Fruit fly (Drosophila melanogaster) whole organism, embryonic: ENCODE measurements around the gene CheB38c.

Experiments
- Awh ChIP-seq: fragments of 200-800 bp; sonication (Bioruptor generic); IDR thresholded peaks from 2 replicates; pipeline ENCODE4, ENCODE4 v1.3.6; 2022; ENCODE audit warnings: missing biosample characterization, missing genetic modification characterization
- CG10267 ChIP-seq: fragments of 200-800 bp; sonication (Bioruptor generic); optimal IDR thresholded peaks from 2 replicates; lab custom pipeline; 2018; ENCODE audit warnings: missing biosample characterization, mild to moderate bottlenecking, missing genetic modification characterization, moderate library complexity
- CG10543 ChIP-seq: fragments of 200-800 bp; sonication (Bioruptor generic); optimal IDR thresholded peaks from 3 replicates; lab custom pipeline; 2017; ENCODE audit warnings: missing biosample characterization, mild to moderate bottlenecking, missing genetic modification characterization, moderate library complexity
- CG11456 ChIP-seq: fragments of 200-800 bp; sonication (Bioruptor generic); IDR thresholded peaks from 3 replicates; pipeline ENCODE4 v1.3.6; 2022; ENCODE audit warnings: missing biosample characterization, missing genetic modification characterization
- CG15601 ChIP-seq: fragments of 200-800 bp; sonication (Bioruptor generic); optimal IDR thresholded peaks from 3 replicates; lab custom pipeline; 2019; ENCODE audit warnings: missing biosample characterization, mild to moderate bottlenecking, missing genetic modification characterization, moderate library complexity
- CG16779 ChIP-seq: fragments of 200-800 bp; sonication (Bioruptor generic); IDR thresholded peaks from 2 replicates; pipeline ENCODE4 v1.3.6; 2022; ENCODE audit warnings: missing biosample characterization, missing genetic modification characterization
- CG18262 ChIP-seq: fragments of 200-800 bp; optimal IDR thresholded peaks from 3 replicates; lab custom pipeline; 2019; ENCODE audit warnings: missing biosample characterization, mild to moderate bottlenecking, missing genetic modification characterization, moderate library complexity
- CG2120 ChIP-seq: fragments of 200-800 bp; sonication (Bioruptor generic); optimal IDR thresholded peaks from 3 replicates; lab custom pipeline; 2016; ENCODE audit warnings: missing biosample characterization, missing genetic modification characterization
- CG2199 ChIP-seq: fragments of 200-800 bp; sonication (Bioruptor generic); IDR thresholded peaks from 3 replicates; pipeline ENCODE4 v1.3.6; 2022; ENCODE audit warnings: missing biosample characterization, missing genetic modification characterization
- CG4707 ChIP-seq: fragments of 200-800 bp; sonication (Bioruptor generic); optimal IDR thresholded peaks from 2 replicates; lab custom pipeline; 2018; ENCODE audit warnings: missing biosample characterization, mild to moderate bottlenecking, missing genetic modification characterization, moderate library complexity
- CG4854 ChIP-seq: fragments of 200-800 bp; sonication (Bioruptor generic); optimal IDR thresholded peaks from 2 replicates; lab custom pipeline; 2016; ENCODE audit warnings: missing biosample characterization, missing genetic modification characterization, inconsistent platforms
- CG6791 ChIP-seq: fragments of 200-800 bp; sonication (Bioruptor generic); IDR thresholded peaks from 3 replicates; pipeline ENCODE4 v1.3.6; 2022; ENCODE audit warnings: missing biosample characterization, missing genetic modification characterization; ENCODE audit not compliant: partially characterized antibody
- CHES-1-like ChIP-seq: fragments of 200-800 bp; sonication (Bioruptor generic); optimal IDR thresholded peaks from 2 replicates; lab custom pipeline; 2016; ENCODE audit warnings: missing biosample characterization, missing genetic modification characterization
- CoRest ChIP-seq: fragments of 200-800 bp; sonication (Bioruptor generic); optimal IDR thresholded peaks from 3 replicates; lab custom pipeline; 2018; ENCODE audit warnings: missing biosample characterization, mild to moderate bottlenecking, missing genetic modification characterization, moderate library complexity
- Dbx ChIP-seq: fragments of 200-800 bp; sonication (Bioruptor generic); IDR thresholded peaks from 3 replicates; pipeline ENCODE4 v1.3.6; 2022; ENCODE audit warnings: missing biosample characterization, missing genetic modification characterization
- Dek ChIP-seq: fragments of 200-800 bp; sonication (Bioruptor generic); optimal IDR thresholded peaks from 3 replicates; lab custom pipeline; 2019; ENCODE audit warnings: missing biosample characterization, mild to moderate bottlenecking, missing genetic modification characterization, moderate library complexity
- Fer1 ChIP-seq: fragments of 200-800 bp; sonication (Bioruptor generic); optimal IDR thresholded peaks from 2 replicates; lab custom pipeline; 2017; ENCODE audit warnings: missing biosample characterization, mild to moderate bottlenecking, missing genetic modification characterization
- Fer3 ChIP-seq: fragments of 200-800 bp; sonication (Bioruptor generic); optimal IDR thresholded peaks from 2 replicates; lab custom pipeline; 2018; ENCODE audit warnings: missing biosample characterization, mild to moderate bottlenecking, missing genetic modification characterization, moderate library complexity
- Hmr ChIP-seq: fragments of 200-800 bp; sonication (Bioruptor generic); optimal IDR thresholded peaks from 3 replicates; lab custom pipeline; 2017; ENCODE audit warnings: mild to moderate bottlenecking, missing biosample characterization, missing genetic modification reagents, missing genetic modification characterization
- Lhr ChIP-seq: fragments of 200-800 bp; sonication (Bioruptor generic); optimal IDR thresholded peaks from 3 replicates; lab custom pipeline; 2017; ENCODE audit warnings: mild to moderate bottlenecking, missing biosample characterization, missing genetic modification reagents, missing genetic modification characterization
- MBD-R2 ChIP-seq: fragments of 200-800 bp; sonication (Bioruptor generic); IDR thresholded peaks from 2 replicates; pipeline ENCODE4 v1.3.6; 2022; ENCODE audit warnings: missing biosample characterization, missing genetic modification characterization
- Med ChIP-seq: fragments of 200-800 bp; sonication (Bioruptor generic); peaks from one replicate; lab custom pipeline; 2016; ENCODE audit warnings: missing biosample characterization, missing genetic modification characterization, mild to moderate bottlenecking, inconsistent platforms, moderate library complexity
- Optix ChIP-seq: fragments of 200-800 bp; sonication (Bioruptor generic); IDR thresholded peaks from 3 replicates; pipeline ENCODE4 v1.3.6; 2022; ENCODE audit warnings: missing biosample characterization, missing genetic modification characterization
- Sox102F ChIP-seq: fragments of 200-800 bp; sonication (Bioruptor generic); optimal IDR thresholded peaks from 2 replicates; lab custom pipeline; 2018; ENCODE audit warnings: missing biosample characterization, mild to moderate bottlenecking, missing genetic modification characterization, moderate library complexity
- Sry-δ ChIP-seq: fragments of 200-800 bp; sonication (Bioruptor generic); optimal IDR thresholded peaks from 2 replicates; lab custom pipeline; 2016; ENCODE audit warnings: missing biosample characterization, missing genetic modification characterization
- caup ChIP-seq: fragments of 200-800 bp; sonication (Bioruptor generic); optimal IDR thresholded peaks from 3 replicates; lab custom pipeline; 2017; ENCODE audit warnings: missing biosample characterization, mild to moderate bottlenecking, missing genetic modification characterization, moderate library complexity; ENCODE audit not compliant: severe bottlenecking
- chif ChIP-seq, 2 experiments: fragments of 200-800 bp; sonication (Bioruptor generic); optimal IDR thresholded peaks; 3 replicates each; lab custom pipeline; 2016; ENCODE audit warnings: missing biosample characterization in 2 of 2, missing genetic modification characterization in 2 of 2
- chinmo ChIP-seq: fragments of 200-800 bp; sonication (Bioruptor generic); IDR thresholded peaks from 4 replicates; pipeline ENCODE4 v1.3.6; 2022; ENCODE audit warnings: missing biosample characterization, missing genetic modification characterization; ENCODE audit not compliant: partially characterized antibody
- ci ChIP-seq: fragments of 200-800 bp; sonication (Bioruptor generic); IDR thresholded peaks from 3 replicates; pipeline ENCODE4 v1.3.6; 2022; ENCODE audit warnings: missing biosample characterization, missing genetic modification characterization
- cwo ChIP-seq: fragments of 200-800 bp; sonication (Bioruptor generic); optimal IDR thresholded peaks from 3 replicates; lab custom pipeline; 2017; ENCODE audit warnings: missing biosample characterization, missing genetic modification characterization, mild to moderate bottlenecking, moderate library complexity, missing genetic modification reagents
- dmrt99B ChIP-seq: fragments of 200-800 bp; sonication (Bioruptor generic); optimal IDR thresholded peaks from 2 replicates; lab custom pipeline; 2018; ENCODE audit warnings: missing biosample characterization, mild to moderate bottlenecking, missing genetic modification characterization, moderate library complexity
- dysf ChIP-seq: fragments of 200-800 bp; sonication (Bioruptor generic); IDR thresholded peaks from 3 replicates; pipeline ENCODE4 v1.3.6; 2022; ENCODE audit warnings: missing biosample characterization, missing genetic modification characterization
- emc ChIP-seq: fragments of 200-800 bp; sonication (Bioruptor generic); optimal IDR thresholded peaks from 2 replicates; lab custom pipeline; 2016; ENCODE audit warnings: missing biosample characterization, missing genetic modification characterization
- hb ChIP-seq: fragments of 200-800 bp; sonication (Bioruptor generic); IDR thresholded peaks from 3 replicates; pipeline ENCODE4 v1.3.6; 2022; ENCODE audit warnings: missing biosample characterization, missing genetic modification characterization; ENCODE audit not compliant: partially characterized antibody
- her ChIP-seq: fragments of 200-800 bp; sonication (Bioruptor generic); optimal IDR thresholded peaks from 2 replicates; lab custom pipeline; 2016; ENCODE audit warnings: missing biosample characterization, missing genetic modification characterization
- jumu ChIP-seq: fragments of 200-800 bp; sonication (Bioruptor generic); optimal IDR thresholded peaks from 3 replicates; lab custom pipeline; 2016; ENCODE audit warnings: missing biosample characterization, missing genetic modification characterization
- kah ChIP-seq: fragments of 200-800 bp; sonication (Bioruptor generic); optimal IDR thresholded peaks from 2 replicates; lab custom pipeline; 2018; ENCODE audit warnings: missing biosample characterization, mild to moderate bottlenecking, missing genetic modification characterization
- lab ChIP-seq: fragments of 200-800 bp; sonication (Bioruptor generic); optimal IDR thresholded peaks from 3 replicates; lab custom pipeline; 2017; ENCODE audit warnings: missing biosample characterization, missing genetic modification characterization, mild to moderate bottlenecking, moderate library complexity, missing genetic modification reagents
- nau ChIP-seq: fragments of 200-800 bp; sonication (Bioruptor generic); optimal IDR thresholded peaks from 3 replicates; lab custom pipeline; 2017; ENCODE audit warnings: missing biosample characterization, mild to moderate bottlenecking, missing genetic modification characterization, missing genetic modification reagents
- nom ChIP-seq: fragments of 200-800 bp; sonication (Bioruptor generic); optimal IDR thresholded peaks from 2 replicates; lab custom pipeline; 2017; ENCODE audit warnings: missing biosample characterization, missing genetic modification characterization, mild to moderate bottlenecking, moderate library complexity, missing genetic modification reagents
- pho ChIP-seq: fragments of 200-800 bp; sonication (Bioruptor generic); optimal IDR thresholded peaks from 2 replicates; lab custom pipeline; 2016; ENCODE audit warnings: missing biosample characterization, missing genetic modification characterization
- psq ChIP-seq: fragments of 200-800 bp; sonication (Bioruptor generic); optimal IDR thresholded peaks from 2 replicates; lab custom pipeline; 2017; ENCODE audit warnings: missing biosample characterization, missing genetic modification characterization
- repo ChIP-seq: fragments of 200-800 bp; sonication (Bioruptor generic); optimal IDR thresholded peaks from 2 replicates; lab custom pipeline; 2016; ENCODE audit warnings: missing biosample characterization, missing genetic modification characterization
- sob ChIP-seq: fragments of 200-800 bp; sonication (Bioruptor generic); IDR thresholded peaks from 2 replicates; pipeline ENCODE4 v1.3.6; 2022; ENCODE audit warnings: missing biosample characterization, missing genetic modification characterization
- tgo ChIP-seq: fragments of 200-800 bp; sonication (Bioruptor generic); IDR thresholded peaks from 3 replicates; pipeline ENCODE4 v1.3.6; 2022; ENCODE audit warnings: missing biosample characterization, missing genetic modification characterization
- unpg ChIP-seq: fragments of 200-800 bp; sonication (Bioruptor generic); optimal IDR thresholded peaks from 3 replicates; lab custom pipeline; 2018; ENCODE audit warnings: missing biosample characterization, mild to moderate bottlenecking, missing genetic modification characterization, moderate library complexity
- wek ChIP-seq: fragments of 200-800 bp; sonication (Bioruptor generic); optimal IDR thresholded peaks from 3 replicates; lab custom pipeline; 2018; ENCODE audit warnings: missing biosample characterization, mild to moderate bottlenecking, missing genetic modification characterization, moderate library complexity
- zfh1 ChIP-seq: fragments of 200-800 bp; sonication (Bioruptor generic); IDR thresholded peaks from 3 replicates; pipeline ENCODE4 v1.3.6; 2022; ENCODE audit warnings: missing biosample characterization, missing genetic modification characterization

The CheB38c gene

dm6 chr2L:20798351-20798777, 22.3 kb downstream of the CheB38c start (continued):
- no peak for TF ChIP-seq Hmr (GFP tag; lab: Kevin White, UChicago)
- TF ChIP-seq Med = peak; percentile 53
- TF ChIP-seq nom (GFP tag; lab: Kevin White, UChicago) = peak; percentile 62
- TF ChIP-seq Optix (GFP tag; lab: Robert Waterston, UW) = no peak
- TF ChIP-seq CG2199 (GFP tag; lab: Robert Waterston, UW) = no peak
- no peak for TF ChIP-seq MBD-R2 (GFP tag; lab: Robert Waterston, UW)
- TF ChIP-seq CG4707 (GFP tag; lab: Kevin White, UChicago) = no peak

dm6 chr2L:20797515-20797847, 23.2 kb downstream of the CheB38c start, which contains the start of gene CG9328:
TSS of gene CG9328 (plus strand) at chr2L:20797715.
- TF ChIP-seq dysf (GFP tag; lab: Robert Waterston, UW) (no peak; the same call in 1 of the 3 replicates), caup (GFP tag; lab: Kevin White, UChicago) (peak; percentile 53), CG6791 (GFP tag; lab: Robert Waterston, UW) (peak; percentile 63; the same call in 2 of the 3 replicates), CG15601 (tag; lab: Kevin White, UChicago) (peak; percentile 0), sob (peak; percentile 44; the same call in 1 of the 2 replicates), CoRest (peak; percentile 37), emc (no peak), CG4854 (GFP tag; lab: Kevin White, UChicago) (peak; percentile 35), CG11456 (peak; percentile 29; the same call in 1 of the 3 replicates), cwo (GFP tag; lab: Kevin White, UChicago) (peak; percentile 40), Fer1 (peak; percentile 35), CG2120 (GFP tag; lab: Kevin White, UChicago) (peak; percentile 57), nau (GFP tag; lab: Kevin White, UChicago) (no peak), CG16779 (GFP tag; lab: Robert Waterston, UW) (no peak; the same call in 1 of the 2 replicates), lab (peak; percentile 71), CG10267 (tag; lab: Kevin White, UChicago) (peak; percentile 49), Lhr (peak; percentile 33), chinmo (GFP tag; lab: Robert Waterston, UW) (peak; percentile 90; the same call in 2 of the 4 replicates), dmrt99B (peak; percentile 45), tgo (GFP tag; lab: Robert Waterston, UW) (no peak), jumu (peak; percentile 14), Dbx (GFP tag; lab: Robert Waterston, UW) (peak; percentile 63; the same call in 2 of the 3 replicates), unpg (peak; percentile 46), CG10543 (GFP tag; lab: Kevin White, UChicago) (peak; percentile 41), Sox102F (peak; percentile 19), CHES-1-like (GFP tag; lab: Kevin White, UChicago) (peak; percentile 38), chif (GFP tag; optimal IDR thresholded peaks at IDR 0.05; lab: Kevin White, UChicago) (no peak), pho (GFP tag; lab: Kevin White, UChicago) (peak; percentile 41), her (GFP tag; lab: Kevin White, UChicago) (peak; percentile 51), Fer3 (tag; lab: Kevin White, UChicago) (peak; percentile 32), hb (GFP tag; lab: Robert Waterston, UW) (no peak), wek (peak; percentile 55), CG18262 (tag; lab: Kevin White, UChicago) (peak; percentile 58), psq (GFP tag; lab: Kevin White, UChicago) (peak; percentile 2), ci (GFP tag; lab: Robert Waterston, UW) (peak; percentile 83; the same call in 2 of the 3 replicates), Dek (tag; lab: Kevin White, UChicago) (peak; percentile 25), zfh1 (0 out of 3 replicates have a peak, but pooled peaks have one; percentile 34), kah (GFP tag; lab: Kevin White, UChicago) (peak; percentile 39), Sry-δ (GFP tag; lab: Kevin White, UChicago) (peak; percentile 30), repo (GFP tag; lab: Kevin White, UChicago) (peak; percentile 43), Awh (GFP tag; lab: Robert Waterston, UW) (0 out of 2 replicates have a peak, but pooled peaks have one; percentile 6)
